Worm (Caenorhabditis elegans): ENCODE results near the gene srw-12.

DNA sequence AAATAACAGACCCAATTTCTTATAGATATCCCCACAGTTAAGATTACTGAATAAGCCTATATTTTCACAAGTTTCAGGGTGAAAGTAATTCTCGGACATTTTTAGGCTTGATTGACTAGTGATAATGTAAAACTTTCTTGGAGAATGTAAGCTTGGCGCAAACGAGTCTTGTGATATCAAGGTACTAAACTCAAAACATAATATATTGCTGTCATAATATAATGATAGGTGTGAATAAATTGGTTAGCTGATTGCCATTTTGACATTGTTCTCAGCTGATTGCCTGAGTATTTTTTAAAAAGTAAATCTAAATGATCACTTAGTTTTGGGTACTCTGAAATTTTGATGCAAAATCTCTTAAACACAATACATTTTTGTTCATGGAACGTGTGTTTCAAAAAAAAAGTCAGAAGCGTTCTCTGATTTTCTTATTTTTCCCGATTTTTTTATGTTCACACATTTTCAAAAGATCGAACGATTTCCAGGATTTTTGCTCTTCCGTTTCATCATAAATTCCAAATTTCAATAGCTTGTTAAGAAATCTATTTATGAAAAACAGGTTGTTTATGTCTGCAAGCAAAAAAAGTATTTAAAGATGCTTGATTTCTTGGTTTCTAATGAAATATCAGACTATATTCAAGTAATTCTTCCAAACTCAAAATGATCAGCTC lies 43.0 kb upstream of the srw-12 start, which contains the start of the genes srw-19 and srx-51:
- TF ChIP-seq ceh-16 (tag; optimal IDR thresholded peaks at IDR 0.05) = no peak
- no peak for TF ChIP-seq unc-62 (GFP tag; optimal IDR thresholded peaks at IDR 0.05)
- TF ChIP-seq lin-39 (tag; optimal IDR thresholded peaks at IDR 0.05) = no peak
- no peak for TF ChIP-seq zag-1 (tag; optimal IDR thresholded peaks at IDR 0.05)
- no peak for TF ChIP-seq ceh-82 (tag; optimal IDR thresholded peaks at IDR 0.05)
- TF ChIP-seq ztf-4 (tag; optimal IDR thresholded peaks at IDR 0.05) = no peak
- TF ChIP-seq daf-12 (tag; optimal IDR thresholded peaks at IDR 0.05) = no peak
- no peak for TF ChIP-seq nhr-77 (tag; optimal IDR thresholded peaks at IDR 0.05)
- TF ChIP-seq ama-1 (optimal IDR thresholded peaks at IDR 0.05) = no peak
